Worm (Caenorhabditis elegans): Measurements from ENCODE around the gene chtl-1.

DNA sequence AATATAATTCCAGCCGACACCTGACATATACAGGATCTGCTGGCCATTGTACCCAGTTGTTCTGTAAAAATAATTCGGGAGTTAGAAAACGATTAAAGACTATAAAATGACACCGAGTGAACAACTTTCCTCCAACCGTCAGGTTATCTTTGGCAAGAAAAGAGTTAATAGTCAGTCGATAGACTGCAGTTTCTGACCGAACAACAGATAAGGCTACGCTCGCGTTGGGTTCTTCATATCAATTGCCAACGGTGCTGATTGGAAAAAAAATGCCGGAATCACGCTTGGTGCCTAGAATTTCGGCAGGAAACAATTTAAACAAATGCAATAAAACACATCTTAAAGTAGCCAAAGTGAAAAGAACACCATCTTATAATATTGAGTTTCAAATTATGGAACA is 36.4 kb upstream of the chtl-1 start, which contains the start of gene scav-1:
- no peak for TF ChIP-seq elt-3 (tag; optimal IDR thresholded peaks at IDR 0.05)
- TF ChIP-seq cnd-1 (tag; optimal IDR thresholded peaks at IDR 0.05), result no peak
- TF ChIP-seq ztf-11 (tag; optimal IDR thresholded peaks at IDR 0.05), result no peak
- TF ChIP-seq sptf-1 (tag; optimal IDR thresholded peaks at IDR 0.05), result no peak
- no peak for TF ChIP-seq pha-4 (tag; optimal IDR thresholded peaks at IDR 0.05)
- no peak for TF ChIP-seq nhr-2 (tag; optimal IDR thresholded peaks at IDR 0.05)

All from whole organism, mixed stage, embryonic.